Worm (Caenorhabditis elegans) whole organism, young adult: ENCODE measurements around the gene tbc-17.

Experiments
- K11D2.4 ChIP-seq: fragments of 200-800 bp; sonication (Bioruptor generic); IDR thresholded peaks from 2 replicates; pipeline ENCODE4 v1.3.6; 2022; ENCODE audit warnings: missing genetic modification reagents, missing genetic modification characterization, missing compliant biosample characterization
- Y79H2A.3 ChIP-seq: fragments of 200-800 bp; sonication (Bioruptor generic); conservative IDR thresholded peaks from 2 replicates; pipeline ENCODE4 v1.3.6; 2022; ENCODE audit warnings: missing genetic modification reagents, missing genetic modification characterization, missing compliant biosample characterization
- ceh-40 ChIP-seq: fragments of 200-800 bp; sonication (Bioruptor generic); IDR thresholded peaks from 2 replicates; pipeline ENCODE4 v1.3.6; 2022; ENCODE audit warnings: missing genetic modification characterization, missing compliant biosample characterization
- ceh-79 ChIP-seq: sonication (generic microtip); optimal IDR thresholded peaks from 2 replicates; lab custom pipeline; 2017; ENCODE audit warnings: mild to moderate bottlenecking, missing genetic modification characterization, missing compliant biosample characterization
- lin-35 ChIP-seq, 3 experiments: fragments of 150-350 bp in 2 of 3; sonication (generic microtip) in 1 of 3; optimal IDR thresholded peaks; 2 replicates each; lab custom pipeline; 2014 to 2018; ENCODE audit warnings: missing biosample characterization in 3 of 3, missing genetic modification characterization in 3 of 3, missing genetic modification reagents in 3 of 3
- lin-54 ChIP-seq: fragments of 200-800 bp; sonication (Bioruptor generic); optimal IDR thresholded peaks from 2 replicates; lab custom pipeline; 2018; ENCODE audit warnings: mild to moderate bottlenecking, missing genetic modification characterization, missing compliant biosample characterization
- madf-10 ChIP-seq: sonication (generic microtip); optimal IDR thresholded peaks from 2 replicates; lab custom pipeline; 2016; ENCODE audit warnings: mild to moderate bottlenecking, missing genetic modification characterization, missing compliant biosample characterization
- madf-3 ChIP-seq: fragments of 200-800 bp; sonication (Bioruptor generic); IDR thresholded peaks from 2 replicates; pipeline ENCODE4 v1.3.6; 2022; ENCODE audit warnings: missing genetic modification reagents, missing genetic modification characterization, missing compliant biosample characterization
- nhr-90 ChIP-seq: sonication (generic microtip); optimal IDR thresholded peaks from 2 replicates; lab custom pipeline; 2016; ENCODE audit warnings: missing genotype, mild to moderate bottlenecking, missing genetic modification characterization, missing compliant biosample characterization
- sea-2 ChIP-seq: fragments of 200-800 bp; sonication (Bioruptor generic); IDR thresholded peaks from 2 replicates; pipeline ENCODE4 v1.3.6; 2022; ENCODE audit warnings: missing genetic modification characterization, missing compliant biosample characterization
- snpc-1.3 ChIP-seq: sonication (generic microtip); optimal IDR thresholded peaks from 2 replicates; lab custom pipeline; 2017; ENCODE audit warnings: missing genetic modification characterization, mild to moderate bottlenecking, missing compliant biosample characterization, antibody characterized with exemption, moderate library complexity, missing genotype, missing genetic modification reagents; ENCODE audit not compliant: insufficient read depth
- unc-130 ChIP-seq: sonication (generic microtip); optimal IDR thresholded peaks from 2 replicates; lab custom pipeline; 2016; ENCODE audit warnings: missing genetic modification reagents, missing genetic modification characterization, missing compliant biosample characterization
- ztf-28 ChIP-seq: fragments of 200-800 bp; sonication (Bioruptor generic); IDR thresholded peaks from 2 replicates; pipeline ENCODE4 v1.3.6; 2022; ENCODE audit warnings: missing genetic modification reagents, missing genetic modification characterization, missing compliant biosample characterization

ce11 chrII:12736579-12736978 lies 42.4 kb downstream of the tbc-17 start, which contains the start of gene snrp-200:
- TF ChIP-seq K11D2.4 (no peak), ceh-79 (no peak), lin-35 (GFP tag; optimal IDR thresholded peaks at IDR 0.05; lab: Kevin White, UChicago) (no peak), madf-3 (peak; percentile 83), ztf-28 (GFP tag; lab: Robert Waterston, UW) (no peak), snpc-1.3 (tag; lab: Kevin White, UChicago) (no peak), sea-2 (GFP tag; lab: Robert Waterston, UW) (no peak), ceh-40 (GFP tag; lab: Robert Waterston, UW) (no peak), lin-54 (GFP tag; lab: Kevin White, UChicago) (peak; percentile 0), Y79H2A.3 (GFP tag; lab: Robert Waterston, UW) (no peak), unc-130 (GFP tag; lab: Kevin White, UChicago) (no peak), nhr-90 (no peak), madf-10 (tag; lab: Kevin White, UChicago) (no peak)
